Worm (Caenorhabditis elegans): ENCODE results near the gene mig-38.

- no peak for TF ChIP-seq lin-39 (tag; optimal IDR thresholded peaks at IDR 0.05)
- TF ChIP-seq ZK546.5 (tag; optimal IDR thresholded peaks at IDR 0.05) = no peak
- no peak for TF ChIP-seq dmd-4 (tag; optimal IDR thresholded peaks at IDR 0.05)
- TF ChIP-seq ztf-11 (tag; optimal IDR thresholded peaks at IDR 0.05) = no peak
- TF ChIP-seq nhr-237 (tag; optimal IDR thresholded peaks at IDR 0.05) = no peak
- TF ChIP-seq nhr-12 (tag; optimal IDR thresholded peaks at IDR 0.05) = no peak
- no peak for TF ChIP-seq unc-39 (tag; optimal IDR thresholded peaks at IDR 0.05)
- no peak for TF ChIP-seq nhr-77 (tag; optimal IDR thresholded peaks at IDR 0.05)
- TF ChIP-seq nhr-11 (tag; optimal IDR thresholded peaks at IDR 0.05) = no peak
- TF ChIP-seq blmp-1 (tag; optimal IDR thresholded peaks at IDR 0.05; ENCODE audit: insufficient read depth) = no peak
- TF ChIP-seq nhr-25 (tag; optimal IDR thresholded peaks at IDR 0.05) = no peak
- no peak for TF ChIP-seq lsy-2 (tag; optimal IDR thresholded peaks at IDR 0.05)
- TF ChIP-seq elt-3 (tag; optimal IDR thresholded peaks at IDR 0.05) = no peak
- TF ChIP-seq aly-2 (tag; optimal IDR thresholded peaks at IDR 0.05) = no peak
These were observed 23.8 kb upstream of the mig-38 start, which contains the start of gene srgp-1 for ce11 chrIV:11570200-11570599.
